Worm (Caenorhabditis elegans): ENCODE data around the gene ZK632.2.

ZK632.2 gene

DNA sequence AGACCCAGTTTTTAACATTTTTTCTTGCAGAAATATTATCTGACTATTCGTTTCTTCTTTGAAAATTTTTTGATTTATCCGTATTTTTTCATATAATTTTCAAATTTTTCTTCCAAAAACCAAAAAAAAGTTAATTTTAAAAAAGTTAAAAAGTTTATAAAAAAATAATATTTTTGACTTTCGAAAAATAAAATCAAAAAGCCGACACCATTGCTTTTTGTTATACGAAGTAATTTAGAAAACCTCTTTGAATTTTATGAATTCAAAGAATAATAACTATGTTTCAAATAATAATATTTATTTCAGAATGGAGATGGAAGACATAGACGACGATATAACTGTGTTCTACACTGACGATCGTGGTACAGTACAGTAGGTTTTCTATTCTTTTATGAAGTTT, 36.0 kb downstream of the ZK632.2 start, which contains the start of gene K11H3.8:
Gene K11H3.8, plus strand, starts transcription at position 301 of the 400 bp plus-strand sequence.
- TF ChIP-seq lin-13 (tag; optimal IDR thresholded peaks at IDR 0.05) (no peak), nhr-76 (tag; optimal IDR thresholded peaks at IDR 0.05) (no peak), ceh-83 (GFP tag; optimal IDR thresholded peaks at IDR 0.05) (no peak)

DNA sequence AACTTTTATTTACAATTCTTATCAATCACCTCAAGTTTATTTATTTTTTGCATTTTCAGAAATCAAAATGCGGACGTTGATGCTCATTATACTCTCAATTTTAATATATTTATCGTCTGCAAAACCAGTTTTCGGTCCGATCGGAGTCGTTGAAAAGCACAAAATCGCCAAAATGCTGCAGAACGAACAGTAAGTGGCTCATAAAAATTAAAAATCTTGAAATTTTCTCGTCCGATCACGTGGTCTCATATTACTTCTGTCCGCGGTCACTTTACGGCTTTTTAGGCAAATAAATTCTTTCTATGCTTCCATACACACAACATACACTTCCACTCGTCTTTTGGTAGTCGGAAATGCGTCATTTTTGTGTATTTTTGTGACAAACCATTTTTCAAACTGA, 44.8 kb downstream of the ZK632.2 start, which contains the start of gene K11H3.5:
Gene K11H3.5, plus strand, starts transcription at position 54 of the 400 bp plus-strand sequence.
- TF ChIP-seq sem-2 (GFP tag; optimal IDR thresholded peaks at IDR 0.05) (no peak), flh-1 (GFP tag; optimal IDR thresholded peaks at IDR 0.05) (no peak), nhr-76 (tag; optimal IDR thresholded peaks at IDR 0.05) (no peak), lin-13 (tag; optimal IDR thresholded peaks at IDR 0.05) (no peak), lin-32 (GFP tag; optimal IDR thresholded peaks at IDR 0.05) (no peak), lsy-2 (tag; optimal IDR thresholded peaks at IDR 0.05) (no peak)

DNA sequence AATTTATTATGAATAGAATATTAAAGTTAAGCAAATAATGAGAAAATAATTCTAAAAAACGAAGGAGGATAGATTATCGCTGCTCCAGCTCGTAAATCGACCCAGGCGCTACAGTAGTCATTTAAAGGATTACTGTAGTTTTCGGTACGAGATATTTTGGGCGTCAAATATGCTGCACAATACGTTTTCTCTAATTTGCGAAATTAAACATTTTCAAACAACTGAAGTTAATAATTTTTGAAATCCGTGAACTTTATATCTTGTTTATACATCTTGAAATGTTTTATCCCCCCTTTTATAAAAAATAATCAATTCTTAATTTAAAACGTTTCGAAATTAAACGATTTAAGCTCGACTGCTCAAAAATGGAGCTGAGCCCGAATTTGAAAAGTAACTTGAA, 47.2 kb downstream of the ZK632.2 start, which contains the start of gene K11H3.2:
Gene K11H3.2, plus strand, starts transcription at position 301 of the 400 bp plus-strand sequence.
- no peak for TF ChIP-seq nhr-2 (tag; optimal IDR thresholded peaks at IDR 0.05)
- no peak for TF ChIP-seq ztf-11 (tag; optimal IDR thresholded peaks at IDR 0.05)
- no peak for TF ChIP-seq sem-2 (GFP tag; optimal IDR thresholded peaks at IDR 0.05)
- TF ChIP-seq nhr-76 (tag; optimal IDR thresholded peaks at IDR 0.05), result no peak
- no peak for TF ChIP-seq blmp-1 (tag; optimal IDR thresholded peaks at IDR 0.05)
- TF ChIP-seq drap-1 (GFP tag; optimal IDR thresholded peaks at IDR 0.05), result no peak

DNA sequence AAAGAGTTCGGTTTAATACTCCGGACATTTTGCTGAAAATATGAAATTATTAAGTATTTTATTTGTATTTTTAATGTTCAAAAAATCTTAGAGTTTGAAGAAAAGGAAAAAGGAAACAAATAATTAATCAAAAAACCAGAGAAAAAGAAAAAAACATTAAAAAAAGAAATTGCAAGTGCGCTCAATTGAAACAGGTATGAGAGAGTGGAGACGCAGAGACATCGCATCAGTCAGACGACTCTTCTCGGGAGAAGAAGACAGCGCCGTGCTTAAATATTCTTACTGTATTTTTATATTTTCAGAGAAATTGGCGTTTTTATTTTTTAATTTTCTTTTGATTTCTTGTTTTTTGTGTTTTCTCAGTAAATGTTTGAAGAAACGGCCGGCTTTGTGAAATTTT, 49.2 kb downstream of the ZK632.2 start, which contains the start of gene mrpl-36:
Gene mrpl-36, minus strand, starts transcription at position 34 of the 400 bp plus-strand sequence.
- no peak for TF ChIP-seq cnd-1 (tag; optimal IDR thresholded peaks at IDR 0.05)
- peak; percentile 14 for TF ChIP-seq mep-1 (tag; optimal IDR thresholded peaks at IDR 0.05)
- TF ChIP-seq drap-1 (GFP tag; optimal IDR thresholded peaks at IDR 0.05), result no peak
- TF ChIP-seq bed-3 (GFP tag; optimal IDR thresholded peaks at IDR 0.05), result no peak
- TF ChIP-seq sem-2 (GFP tag; optimal IDR thresholded peaks at IDR 0.05), result no peak
- TF ChIP-seq nhr-2 (tag; optimal IDR thresholded peaks at IDR 0.05), result no peak
- no peak for TF ChIP-seq snpc-4 (tag; optimal IDR thresholded peaks at IDR 0.05)
- peak; percentile 28 for TF ChIP-seq lsy-2 (tag; optimal IDR thresholded peaks at IDR 0.05)
- peak; percentile 13 for TF ChIP-seq ces-1 (GFP tag; optimal IDR thresholded peaks at IDR 0.05)
- TF ChIP-seq ceh-39 (tag; optimal IDR thresholded peaks at IDR 0.05), result no peak
- no peak for TF ChIP-seq sptf-1 (tag; optimal IDR thresholded peaks at IDR 0.05)

DNA sequence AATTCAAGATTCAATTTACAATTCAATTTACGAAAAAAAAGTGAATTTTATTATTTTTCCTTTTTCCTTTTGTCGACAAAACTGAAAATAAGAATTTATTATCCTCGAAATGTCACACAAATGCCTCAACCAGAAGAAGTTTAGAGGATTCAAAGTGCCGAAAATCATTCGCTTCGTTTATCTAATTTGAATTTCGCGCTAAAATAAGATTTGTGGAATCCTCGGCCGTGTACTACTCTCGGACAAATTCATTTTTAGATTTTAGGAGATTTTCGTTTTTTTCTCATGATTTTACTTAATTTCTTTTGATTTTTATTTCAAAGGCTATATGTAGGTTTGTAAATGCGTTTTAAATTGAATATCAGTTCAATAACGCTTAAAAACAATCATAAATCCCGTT, 49.7 kb downstream of the ZK632.2 start:
- TF ChIP-seq tbx-8 (GFP tag; optimal IDR thresholded peaks at IDR 0.05) (no peak), lin-32 (GFP tag; optimal IDR thresholded peaks at IDR 0.05) (no peak), sptf-1 (tag; optimal IDR thresholded peaks at IDR 0.05) (no peak), mls-2 (tag; optimal IDR thresholded peaks at IDR 0.05) (no peak), mep-1 (tag; optimal IDR thresholded peaks at IDR 0.05) (no peak), mab-5 (tag; optimal IDR thresholded peaks at IDR 0.05) (no peak), ceh-39 (tag; optimal IDR thresholded peaks at IDR 0.05) (no peak), hlh-1 (tag; optimal IDR thresholded peaks at IDR 0.05) (no peak), snpc-4 (tag; optimal IDR thresholded peaks at IDR 0.05) (no peak), nhr-237 (tag; optimal IDR thresholded peaks at IDR 0.05) (no peak), lin-13 (tag; optimal IDR thresholded peaks at IDR 0.05) (no peak), drap-1 (GFP tag; optimal IDR thresholded peaks at IDR 0.05) (no peak), ces-1 (GFP tag; optimal IDR thresholded peaks at IDR 0.05) (no peak)

DNA sequence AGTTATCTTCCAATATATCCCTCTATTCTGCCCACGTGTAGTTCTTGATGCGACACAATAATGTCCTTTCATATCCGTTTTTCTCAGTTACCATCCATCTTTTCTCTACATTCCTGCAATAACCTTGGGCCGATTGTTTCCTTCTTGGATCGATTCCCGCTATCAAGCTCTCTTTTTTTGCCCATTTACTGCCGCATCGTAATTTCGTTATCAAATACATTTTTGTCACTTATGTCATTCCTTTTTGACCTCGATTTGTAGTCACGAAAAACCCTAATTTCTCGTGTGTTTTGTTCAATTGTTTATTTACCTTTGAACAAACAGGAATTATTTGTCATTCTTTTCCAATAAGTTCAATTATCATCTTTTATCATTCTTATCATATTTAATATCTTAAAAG, 51.0 kb downstream of the ZK632.2 start:
- TF ChIP-seq nhr-12 (tag; optimal IDR thresholded peaks at IDR 0.05) (no peak), nhr-2 (tag; optimal IDR thresholded peaks at IDR 0.05) (no peak), sem-2 (GFP tag; optimal IDR thresholded peaks at IDR 0.05) (no peak), ham-2 (GFP tag; optimal IDR thresholded peaks at IDR 0.05) (no peak), unc-120 (tag; optimal IDR thresholded peaks at IDR 0.05; ENCODE audit: poor library complexity, severe bottlenecking) (no peak), lin-13 (tag; optimal IDR thresholded peaks at IDR 0.05) (no peak), zip-8 (tag; optimal IDR thresholded peaks at IDR 0.05) (no peak), cnd-1 (tag; optimal IDR thresholded peaks at IDR 0.05) (no peak), mep-1 (tag; optimal IDR thresholded peaks at IDR 0.05) (no peak), tbx-8 (GFP tag; optimal IDR thresholded peaks at IDR 0.05) (no peak), nhr-237 (tag; optimal IDR thresholded peaks at IDR 0.05) (no peak), unc-62 (GFP tag; optimal IDR thresholded peaks at IDR 0.05) (no peak), ces-1 (GFP tag; optimal IDR thresholded peaks at IDR 0.05) (no peak), elt-3 (tag; optimal IDR thresholded peaks at IDR 0.05) (no peak), ceh-43 (GFP tag; optimal IDR thresholded peaks at IDR 0.05) (no peak), lsy-2 (tag; optimal IDR thresholded peaks at IDR 0.05) (no peak)

Measured in whole organism, mixed stage, embryonic.